Fruit fly (Drosophila melanogaster): ENCODE measurements around the gene Raf.

dm6 chrX:2362414-2362813, 67.1 kb downstream of the Raf start:
- no peak for TF ChIP-seq Crg-1 (GFP tag; optimal IDR thresholded peaks at IDR 0.05)
- no peak for TF ChIP-seq CG5204 (GFP tag; optimal IDR thresholded peaks at IDR 0.05)
- no peak for TF ChIP-seq kay (GFP tag; ENCODE audit: borderline replicate concordance)
